Fruit fly (Drosophila melanogaster) whole organism, embryonic: ENCODE data around the gene CG43273.

Source experiments
- Aef1 ChIP-seq: fragments of 200-800 bp; sonication (Bioruptor generic); IDR thresholded peaks from 3 replicates; pipeline ENCODE4 v1.3.6; 2022; ENCODE audit warnings: missing biosample characterization, missing genetic modification characterization
- CG12391 ChIP-seq: fragments of 200-800 bp; sonication (Bioruptor generic); optimal IDR thresholded peaks from 3 replicates; lab custom pipeline; 2018; ENCODE audit warnings: missing biosample characterization, mild to moderate bottlenecking, missing genetic modification characterization, moderate library complexity
- CG2875 ChIP-seq: fragments of 200-800 bp; sonication (Bioruptor generic); optimal IDR thresholded peaks from 2 replicates; lab custom pipeline; 2017; ENCODE audit warnings: missing biosample characterization, mild to moderate bottlenecking, missing genetic modification characterization, missing genetic modification reagents
- CG32532 ChIP-seq: fragments of 200-800 bp; sonication (Bioruptor generic); IDR thresholded peaks from 2 replicates; pipeline ENCODE4 v1.3.6; 2022; ENCODE audit warnings: missing biosample characterization, missing genetic modification characterization
- Sox100B ChIP-seq: fragments of 200-800 bp; sonication (Bioruptor generic); optimal IDR thresholded peaks from 3 replicates; lab custom pipeline; 2018; ENCODE audit warnings: missing biosample characterization, mild to moderate bottlenecking, missing genetic modification characterization
- jumu ChIP-seq: fragments of 200-800 bp; sonication (Bioruptor generic); optimal IDR thresholded peaks from 3 replicates; lab custom pipeline; 2016; ENCODE audit warnings: missing biosample characterization, missing genetic modification characterization
- pho ChIP-seq: fragments of 200-800 bp; sonication (Bioruptor generic); optimal IDR thresholded peaks from 2 replicates; lab custom pipeline; 2016; ENCODE audit warnings: missing biosample characterization, missing genetic modification characterization
- salm ChIP-seq: fragments of 200-800 bp; sonication (Bioruptor generic); optimal IDR thresholded peaks from 2 replicates; lab custom pipeline; 2018; ENCODE audit warnings: missing biosample characterization, mild to moderate bottlenecking, missing genetic modification characterization

dm6 chr3R:24841063-24841462, 11.0 kb downstream of the CG43273 start, which contains the start of gene CG33658:
- TF ChIP-seq CG32532 (GFP tag; lab: Robert Waterston, UW) (no peak), jumu (GFP tag; lab: Kevin White, UChicago) (no peak), Sox100B (GFP tag; lab: Kevin White, UChicago) (no peak), salm (no peak), pho (GFP tag; lab: Kevin White, UChicago) (no peak), CG12391 (tag; lab: Kevin White, UChicago) (no peak), Aef1 (GFP tag; lab: Robert Waterston, UW) (no peak), CG2875 (no peak)
